Worm (Caenorhabditis elegans) whole organism, young adult: ENCODE measurements around the gene gst-9.

Source experiments
- B0261.1 ChIP-seq: sonication (generic microtip); optimal IDR thresholded peaks from 2 replicates; lab custom pipeline; 2016; ENCODE audit warnings: mild to moderate bottlenecking, missing genetic modification characterization, moderate library complexity, missing compliant biosample characterization
- C06A6.2 ChIP-seq: fragments of 200-800 bp; sonication (Bioruptor generic); conservative IDR thresholded peaks from 2 replicates; pipeline ENCODE4 v1.3.6; 2022; ENCODE audit warnings: missing genetic modification characterization, missing compliant biosample characterization
- F10E7.11 ChIP-seq: sonication (generic microtip); optimal IDR thresholded peaks from 2 replicates; lab custom pipeline; 2017; ENCODE audit warnings: mild to moderate bottlenecking, missing genetic modification characterization, moderate library complexity, missing compliant biosample characterization
- F33H1.4 ChIP-seq: fragments of 200-800 bp; sonication (Bioruptor generic); IDR thresholded peaks from 2 replicates; pipeline ENCODE4 v1.3.6; 2022; ENCODE audit warnings: missing genetic modification reagents, missing genetic modification characterization, missing compliant biosample characterization
- F39B2.1 ChIP-seq: fragments of 200-800 bp; sonication (Bioruptor generic); IDR thresholded peaks from 2 replicates; pipeline ENCODE4 v1.3.6; 2022; ENCODE audit warnings: missing genetic modification reagents, missing genetic modification characterization, missing compliant biosample characterization
- F55B11.4 ChIP-seq: sonication (generic microtip); optimal IDR thresholded peaks from 2 replicates; lab custom pipeline; 2016; ENCODE audit warnings: missing compliant biosample characterization, missing genetic modification characterization, borderline replicate concordance; ENCODE audit not compliant: insufficient read depth
- Y53F4B.3 ChIP-seq: fragments of 200-800 bp; sonication (Bioruptor generic); IDR thresholded peaks from 2 replicates; pipeline ENCODE4 v1.3.6; 2022; ENCODE audit warnings: missing genetic modification reagents, missing genetic modification characterization, missing compliant biosample characterization
- Y67H2A.10 ChIP-seq: fragments of 200-800 bp; sonication (Bioruptor generic); conservative IDR thresholded peaks from 2 replicates; pipeline ENCODE4 v1.3.6; 2022; ENCODE audit warnings: missing genetic modification reagents, missing genetic modification characterization, missing compliant biosample characterization
- ama-1 ChIP-seq, 3 experiments: fragments of 150-350 bp in 1 of 3; sonication (generic microtip) in 2 of 3; optimal IDR thresholded peaks; 2 replicates each; lab custom pipeline; 2014 to 2018; ENCODE audit warnings: missing biosample characterization in 2 of 3, missing genetic modification characterization in 2 of 3, missing genetic modification reagents in 2 of 3
- aptf-2 ChIP-seq: fragments of 200-800 bp; sonication (Bioruptor generic); conservative IDR thresholded peaks from 2 replicates; pipeline ENCODE4 v1.3.6; 2022; ENCODE audit warnings: missing genetic modification reagents, missing genetic modification characterization, missing compliant biosample characterization
- atf-7 ChIP-seq: sonication (generic microtip); optimal IDR thresholded peaks from 2 replicates; lab custom pipeline; 2017; ENCODE audit warnings: mild to moderate bottlenecking, missing genetic modification characterization, missing compliant biosample characterization
- athp-1 ChIP-seq: sonication (generic microtip); optimal IDR thresholded peaks from 2 replicates; lab custom pipeline; 2017; ENCODE audit warnings: mild to moderate bottlenecking, missing genetic modification characterization, missing compliant biosample characterization
- attf-5 ChIP-seq: fragments of 200-800 bp; sonication (Bioruptor generic); optimal IDR thresholded peaks from 2 replicates; lab custom pipeline; 2018; ENCODE audit warnings: mild to moderate bottlenecking, missing genetic modification characterization, missing compliant biosample characterization
- ccch-3 ChIP-seq: fragments of 200-800 bp; sonication (Bioruptor generic); optimal IDR thresholded peaks from 2 replicates; lab custom pipeline; 2018; ENCODE audit warnings: mild to moderate bottlenecking, missing genetic modification characterization, missing compliant biosample characterization
- cebp-2 ChIP-seq: fragments of 200-800 bp; sonication (Bioruptor generic); IDR thresholded peaks from 2 replicates; pipeline ENCODE4 v1.3.6; 2022; ENCODE audit warnings: missing genetic modification characterization, missing compliant biosample characterization
- ceh-79 ChIP-seq: sonication (generic microtip); optimal IDR thresholded peaks from 2 replicates; lab custom pipeline; 2017; ENCODE audit warnings: mild to moderate bottlenecking, missing genetic modification characterization, missing compliant biosample characterization
- die-1 ChIP-seq: sonication (generic microtip); optimal IDR thresholded peaks from 2 replicates; lab custom pipeline; 2016; ENCODE audit warnings: missing genotype, mild to moderate bottlenecking, missing genetic modification characterization, missing compliant biosample characterization
- dpff-1 ChIP-seq: sonication (generic microtip); optimal IDR thresholded peaks from 2 replicates; lab custom pipeline; 2017; ENCODE audit warnings: mild to moderate bottlenecking, missing genetic modification characterization, missing compliant biosample characterization
- him-1 ChIP-seq: sonication (generic microtip); optimal IDR thresholded peaks from 2 replicates; lab custom pipeline; 2016; ENCODE audit warnings: missing genotype, missing genetic modification reagents, missing genetic modification characterization, missing compliant biosample characterization
- hlh-26 ChIP-seq: fragments of 200-800 bp; sonication (Bioruptor generic); conservative IDR thresholded peaks from 2 replicates; pipeline ENCODE4 v1.3.6; 2022; ENCODE audit warnings: missing genetic modification reagents, missing genetic modification characterization, missing compliant biosample characterization
- hmg-1.2 ChIP-seq: fragments of 200-800 bp; sonication (Bioruptor generic); IDR thresholded peaks from 2 replicates; pipeline ENCODE4 v1.3.6; 2022; ENCODE audit warnings: missing genetic modification reagents, missing genetic modification characterization, missing compliant biosample characterization
- hmg-20 ChIP-seq: fragments of 200-800 bp; sonication (Bioruptor generic); IDR thresholded peaks from 2 replicates; pipeline ENCODE4 v1.3.6; 2022; ENCODE audit warnings: missing genetic modification reagents, missing genetic modification characterization, missing compliant biosample characterization
- hsf-1 ChIP-seq: fragments of 200-800 bp; sonication (Bioruptor generic); IDR thresholded peaks from 2 replicates; pipeline ENCODE4 v1.3.6; 2022; ENCODE audit warnings: missing genetic modification reagents, missing genetic modification characterization, missing compliant biosample characterization
- lag-1 ChIP-seq: fragments of 200-800 bp; sonication (Bioruptor generic); IDR thresholded peaks from 2 replicates; pipeline ENCODE4 v1.3.6; 2022; ENCODE audit warnings: missing genetic modification reagents, missing genetic modification characterization, missing compliant biosample characterization
- let-526 ChIP-seq: fragments of 200-800 bp; sonication (Bioruptor generic); IDR thresholded peaks from 2 replicates; pipeline ENCODE4 v1.3.6; 2022; ENCODE audit warnings: missing genetic modification reagents, missing genetic modification characterization, missing compliant biosample characterization
- lin-26 ChIP-seq: fragments of 200-800 bp; sonication (Bioruptor generic); IDR thresholded peaks from 2 replicates; pipeline ENCODE4 v1.3.6; 2022; ENCODE audit warnings: missing genetic modification reagents, missing genetic modification characterization, missing compliant biosample characterization
- madf-6 ChIP-seq: fragments of 200-800 bp; sonication (Bioruptor generic); IDR thresholded peaks from 2 replicates; pipeline ENCODE4 v1.3.6; 2022; ENCODE audit warnings: missing genetic modification reagents, missing genetic modification characterization, missing compliant biosample characterization
- nfya-1 ChIP-seq: sonication (generic microtip); optimal IDR thresholded peaks from 2 replicates; lab custom pipeline; 2017; ENCODE audit warnings: antibody characterized with exemption, missing compliant biosample characterization, missing genetic modification characterization, borderline replicate concordance; ENCODE audit not compliant: insufficient read depth
- nfya-2 ChIP-seq: fragments of 200-800 bp; sonication (Bioruptor generic); IDR thresholded peaks from 2 replicates; pipeline ENCODE4 v1.3.6; 2022; ENCODE audit warnings: missing genetic modification reagents, missing genetic modification characterization, missing compliant biosample characterization
- nfyb-1 ChIP-seq: fragments of 200-800 bp; sonication (Bioruptor generic); IDR thresholded peaks from 2 replicates; pipeline ENCODE4 v1.3.6; 2022; ENCODE audit warnings: missing genetic modification reagents, missing genetic modification characterization, missing compliant biosample characterization
- nhr-120 ChIP-seq: fragments of 200-800 bp; sonication (Bioruptor generic); IDR thresholded peaks from 2 replicates; pipeline ENCODE4 v1.3.6; 2022; ENCODE audit warnings: missing genetic modification characterization, missing compliant biosample characterization
- nhr-179 ChIP-seq: sonication (generic microtip); optimal IDR thresholded peaks from 2 replicates; lab custom pipeline; 2016; ENCODE audit warnings: mild to moderate bottlenecking, missing genetic modification characterization, missing compliant biosample characterization
- rcor-1 ChIP-seq: fragments of 200-800 bp; sonication (Bioruptor generic); IDR thresholded peaks from 2 replicates; pipeline ENCODE4 v1.3.6; 2022; ENCODE audit warnings: missing genetic modification reagents, missing genetic modification characterization, missing compliant biosample characterization
- repo-1 ChIP-seq: sonication (generic microtip); optimal IDR thresholded peaks from 2 replicates; lab custom pipeline; 2017; ENCODE audit warnings: mild to moderate bottlenecking, missing genetic modification characterization, missing compliant biosample characterization
- snpc-1.1 ChIP-seq: sonication (generic microtip); optimal IDR thresholded peaks from 2 replicates; lab custom pipeline; 2017; ENCODE audit warnings: missing genetic modification characterization, mild to moderate bottlenecking, missing compliant biosample characterization, antibody characterized with exemption, moderate library complexity, missing genotype, missing genetic modification reagents; ENCODE audit not compliant: insufficient read depth
- snpc-1.3 ChIP-seq: sonication (generic microtip); optimal IDR thresholded peaks from 2 replicates; lab custom pipeline; 2017; ENCODE audit warnings: missing genetic modification characterization, mild to moderate bottlenecking, missing compliant biosample characterization, antibody characterized with exemption, moderate library complexity, missing genotype, missing genetic modification reagents; ENCODE audit not compliant: insufficient read depth
- snpc-3.4 ChIP-seq: sonication (generic microtip); optimal IDR thresholded peaks from 2 replicates; lab custom pipeline; 2017; ENCODE audit warnings: missing genetic modification characterization, mild to moderate bottlenecking, missing compliant biosample characterization, antibody characterized with exemption, moderate library complexity, missing genotype, missing genetic modification reagents
- snpc-4 ChIP-seq, 5 experiments: fragments of 150-350 bp in 1 of 5; sonication (generic microtip) in 4 of 5; optimal IDR thresholded peaks; 2 replicates each; lab custom pipeline; 2014 to 2018; ENCODE audit warnings: missing genetic modification characterization in 5 of 5, missing biosample characterization in 3 of 5, antibody characterized with exemption in 2 of 5, mild to moderate bottlenecking in 2 of 5, missing compliant biosample characterization in 2 of 5, missing genotype in 2 of 5, moderate library complexity in 2 of 5, missing genetic modification reagents in 1 of 5
- somi-1 ChIP-seq: fragments of 200-800 bp; sonication (Bioruptor generic); optimal IDR thresholded peaks from 2 replicates; lab custom pipeline; 2018; ENCODE audit warnings: mild to moderate bottlenecking, missing genetic modification characterization, missing compliant biosample characterization
- sptf-2 ChIP-seq: fragments of 200-800 bp; sonication (Bioruptor generic); optimal IDR thresholded peaks from 2 replicates; lab custom pipeline; 2018; ENCODE audit warnings: mild to moderate bottlenecking, missing genetic modification characterization, missing compliant biosample characterization
- tbx-9 ChIP-seq: sonication (generic microtip); optimal IDR thresholded peaks from 2 replicates; lab custom pipeline; 2016; ENCODE audit warnings: borderline replicate concordance, missing genetic modification characterization, inconsistent platforms, missing compliant biosample characterization
- unc-130 ChIP-seq: sonication (generic microtip); optimal IDR thresholded peaks from 2 replicates; lab custom pipeline; 2016; ENCODE audit warnings: missing genetic modification reagents, missing genetic modification characterization, missing compliant biosample characterization
- zfh-2 ChIP-seq: fragments of 200-800 bp; sonication (Bioruptor generic); conservative IDR thresholded peaks from 2 replicates; pipeline ENCODE4 v1.3.6; 2022; ENCODE audit warnings: missing genetic modification reagents, missing genetic modification characterization, missing compliant biosample characterization
- zim-3 ChIP-seq: sonication (generic microtip); optimal IDR thresholded peaks from 2 replicates; lab custom pipeline; 2017; ENCODE audit warnings: mild to moderate bottlenecking, missing genetic modification characterization, moderate library complexity, missing compliant biosample characterization
- ztf-26 ChIP-seq: sonication (generic microtip); optimal IDR thresholded peaks from 2 replicates; lab custom pipeline; 2017; ENCODE audit warnings: missing genetic modification characterization, missing compliant biosample characterization
- ztf-28 ChIP-seq: fragments of 200-800 bp; sonication (Bioruptor generic); IDR thresholded peaks from 2 replicates; pipeline ENCODE4 v1.3.6; 2022; ENCODE audit warnings: missing genetic modification reagents, missing genetic modification characterization, missing compliant biosample characterization

Gene gst-9

DNA sequence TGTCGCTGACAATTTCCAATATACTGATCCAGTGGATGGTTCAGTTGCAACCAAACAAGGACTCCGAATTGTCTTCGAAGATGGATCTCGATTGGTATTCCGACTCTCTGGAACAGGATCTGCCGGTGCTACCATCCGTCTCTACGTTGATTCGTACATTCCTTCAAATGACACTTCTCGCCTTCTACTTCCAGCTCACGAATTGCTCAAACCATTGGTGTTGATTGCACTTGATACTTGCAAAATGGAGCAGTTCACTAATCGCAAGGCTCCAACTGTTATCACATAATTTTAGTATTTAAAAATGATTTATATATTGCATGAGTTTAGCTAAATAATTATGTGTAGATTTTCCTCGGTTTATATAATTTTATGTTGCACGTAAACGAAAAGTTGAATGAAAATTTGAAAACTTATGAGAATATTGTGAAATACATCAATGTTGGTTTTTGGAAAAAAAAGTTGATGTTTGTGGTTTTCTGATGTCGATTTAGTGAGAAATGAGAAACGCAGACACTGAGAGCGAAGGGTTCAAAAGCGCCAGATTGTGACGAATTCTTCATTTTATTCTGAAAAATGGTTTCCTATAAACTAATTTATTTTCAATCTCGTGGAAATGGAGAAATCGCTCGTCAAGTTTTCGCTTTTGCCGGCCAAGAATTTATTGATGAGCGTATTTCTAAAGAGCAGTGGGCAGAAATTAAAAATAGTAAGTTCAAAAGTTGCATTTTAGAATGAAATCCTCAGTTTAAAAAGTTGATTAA lies at the start of gene gst-9:
Gene gst-9, plus strand, starts transcription at position 574 of the 764 bp plus-strand sequence.
- TF ChIP-seq Y53F4B.3 (GFP tag; lab: Robert Waterston, UW): no peak
- TF ChIP-seq nhr-120 (GFP tag; lab: Robert Waterston, UW): no peak
- TF ChIP-seq ztf-26 (tag; lab: Kevin White, UChicago): peak; percentile 46
- no peak for TF ChIP-seq nfya-2
- TF ChIP-seq attf-5: peak; percentile 60
- TF ChIP-seq zfh-2 (GFP tag; lab: Robert Waterston, UW): no peak
- TF ChIP-seq F55B11.4 (tag; lab: Kevin White, UChicago): no peak
- no peak for TF ChIP-seq nfyb-1 (GFP tag; lab: Robert Waterston, UW)
- TF ChIP-seq hlh-26 (GFP tag; lab: Robert Waterston, UW): no peak
- no peak for TF ChIP-seq sptf-2 (GFP tag; lab: Kevin White, UChicago)
- no peak for TF ChIP-seq snpc-3.4
- peak; percentile 54 for TF ChIP-seq ama-1 (optimal IDR thresholded peaks at IDR 0.05; lab: Kevin White, UChicago)
- no peak for TF ChIP-seq ama-1 (GFP tag; optimal IDR thresholded peaks at IDR 0.05; lab: Kevin White, UChicago)
- no peak for TF ChIP-seq snpc-4 (GFP tag; optimal IDR thresholded peaks at IDR 0.05; lab: Kevin White, UChicago)
- peak in 2 of 4 experiments; percentile 4 to 16 for TF ChIP-seq snpc-4 (tag; optimal IDR thresholded peaks at IDR 0.05; lab: Kevin White, UChicago)
- no peak for TF ChIP-seq somi-1 (GFP tag; lab: Kevin White, UChicago)
- peak; percentile 83 for TF ChIP-seq repo-1 (tag; lab: Kevin White, UChicago)
- TF ChIP-seq lin-26 (GFP tag; lab: Robert Waterston, UW): 0 out of 2 replicates have a peak, but pooled peaks have one; percentile 50
- TF ChIP-seq B0261.1 (tag; lab: Kevin White, UChicago): no peak
- no peak for TF ChIP-seq let-526 (GFP tag; lab: Robert Waterston, UW)
- TF ChIP-seq snpc-1.1: no peak
- TF ChIP-seq tbx-9 (tag; lab: Kevin White, UChicago): no peak
- TF ChIP-seq him-1 (tag; lab: Kevin White, UChicago): no peak
- no peak for TF ChIP-seq hsf-1 (GFP tag; lab: Robert Waterston, UW)
- peak; percentile 55; the same call in 1 of the 2 replicates for TF ChIP-seq madf-6 (GFP tag; lab: Robert Waterston, UW)
- TF ChIP-seq hmg-1.2 (GFP tag; lab: Robert Waterston, UW): peak; percentile 36
- no peak for TF ChIP-seq unc-130 (GFP tag; lab: Kevin White, UChicago)
- TF ChIP-seq snpc-1.3 (tag; lab: Kevin White, UChicago): no peak
- TF ChIP-seq dpff-1 (tag; lab: Kevin White, UChicago): no peak
- no peak for TF ChIP-seq athp-1 (tag; lab: Kevin White, UChicago)
- TF ChIP-seq nfya-1 (tag; lab: Kevin White, UChicago): no peak
- TF ChIP-seq rcor-1 (GFP tag; lab: Robert Waterston, UW): no peak
- TF ChIP-seq zim-3: peak; percentile 11
- TF ChIP-seq F33H1.4: no peak
- no peak for TF ChIP-seq ztf-28 (GFP tag; lab: Robert Waterston, UW)
- TF ChIP-seq F10E7.11 (tag; lab: Kevin White, UChicago): no peak
- no peak for TF ChIP-seq nhr-179 (tag; lab: Kevin White, UChicago)
- peak; percentile 55 for TF ChIP-seq ceh-79 (tag; lab: Kevin White, UChicago)
- TF ChIP-seq die-1: no peak
- TF ChIP-seq aptf-2: no peak
- TF ChIP-seq F39B2.1: no peak
- TF ChIP-seq atf-7 (tag; lab: Kevin White, UChicago): peak; percentile 64
- TF ChIP-seq C06A6.2 (GFP tag; lab: Robert Waterston, UW): no peak; the same call in 1 of the 2 replicates
- no peak for TF ChIP-seq ccch-3 (GFP tag; lab: Kevin White, UChicago)
- no peak for TF ChIP-seq lag-1 (GFP tag; lab: Robert Waterston, UW)
- TF ChIP-seq Y67H2A.10 (GFP tag; lab: Robert Waterston, UW): no peak
- TF ChIP-seq hmg-20 (GFP tag; lab: Robert Waterston, UW): no peak
- TF ChIP-seq cebp-2: 0 out of 2 replicates have a peak, but pooled peaks have one; percentile 5
